Fruit fly (Drosophila melanogaster) whole organism, embryonic: ENCODE data around the gene CG43799.

Experiments used
- BEAF-32 ChIP-seq: fragments of 200-800 bp; sonication (Bioruptor generic); optimal IDR thresholded peaks from 3 replicates; lab custom pipeline; 2017; ENCODE audit warnings: missing biosample characterization, missing genetic modification characterization, mild to moderate bottlenecking, moderate library complexity, missing genetic modification reagents
- CG14441 ChIP-seq: fragments of 200-800 bp; sonication (Bioruptor generic); IDR thresholded peaks from 2 replicates; pipeline ENCODE4 v1.3.6; 2022; ENCODE audit warnings: missing biosample characterization, missing genetic modification characterization
- CG17186 ChIP-seq: fragments of 200-800 bp; sonication (Bioruptor generic); optimal IDR thresholded peaks from 3 replicates; lab custom pipeline; 2017; ENCODE audit warnings: missing biosample characterization, missing genetic modification reagents, missing genetic modification characterization
- Oli ChIP-seq: fragments of 200-800 bp; sonication (Bioruptor generic); optimal IDR thresholded peaks from 2 replicates; lab custom pipeline; 2018; ENCODE audit warnings: missing biosample characterization, mild to moderate bottlenecking, missing genetic modification characterization, moderate library complexity
- ab ChIP-seq: fragments of 200-800 bp; sonication (Bioruptor generic); optimal IDR thresholded peaks from 2 replicates; lab custom pipeline; 2016; ENCODE audit warnings: missing biosample characterization, missing genetic modification characterization
- al ChIP-seq: fragments of 200-800 bp; sonication (Bioruptor generic); IDR thresholded peaks from 2 replicates; pipeline ENCODE4 v1.3.6; 2022; ENCODE audit warnings: missing biosample characterization, missing genetic modification characterization
- bowl ChIP-seq: fragments of 200-800 bp; sonication (Bioruptor generic); IDR thresholded peaks from 2 replicates; pipeline ENCODE4 v1.3.6; 2022; ENCODE audit warnings: missing biosample characterization, missing genetic modification characterization
- h ChIP-seq: fragments of >200 bp; optimal IDR thresholded peaks from 2 replicates; lab custom pipeline; 2017
- phol ChIP-seq: fragments of 200-800 bp; sonication (Bioruptor generic); optimal IDR thresholded peaks from 3 replicates; lab custom pipeline; 2018; ENCODE audit warnings: missing biosample characterization, mild to moderate bottlenecking, missing genetic modification characterization, moderate library complexity

- TF ChIP-seq phol (tag; lab: Kevin White, UChicago) (no peak), h (no peak), CG17186 (GFP tag; lab: Kevin White, UChicago) (no peak), bowl (GFP tag; lab: Robert Waterston, UW) (no peak), ab (no peak), Oli (tag; lab: Kevin White, UChicago) (no peak), al (GFP tag; lab: Robert Waterston, UW) (no peak), BEAF-32 (no peak), CG14441 (GFP tag; lab: Robert Waterston, UW) (no peak)
These were observed 32.0 kb downstream of the CG43799 start for dm6 chr2L:7259500-7259899.
